Fruit fly (Drosophila melanogaster): Measurements from ENCODE around the gene GstD3.

The GstD3 gene

DNA sequence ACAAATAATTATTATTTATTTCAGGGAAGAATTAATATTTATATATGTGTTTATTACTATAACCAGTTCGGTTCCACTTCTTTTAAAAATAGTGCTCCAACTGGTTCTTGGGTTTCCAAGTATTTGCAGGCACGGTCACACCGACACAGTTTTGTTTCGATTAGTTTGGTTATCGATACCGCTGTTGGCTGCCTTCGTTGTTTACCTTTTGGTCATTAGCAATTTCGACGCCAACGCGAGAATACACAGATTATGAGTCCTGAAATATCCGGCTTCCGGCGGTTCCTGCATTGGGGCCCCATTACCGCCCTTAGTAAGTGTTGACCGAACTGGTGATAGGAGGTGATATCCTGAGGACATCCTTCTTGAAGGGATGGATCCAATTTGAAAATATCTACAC, 35.3 kb downstream of the GstD3 start, which contains the start of gene CG5196 (continued):
- TF ChIP-seq CG7372 (GFP tag; IDR thresholded peaks at IDR 0.05) (no peak), knrl (GFP tag; IDR thresholded peaks at IDR 0.05; ENCODE audit: partially characterized antibody) (peak; percentile 66), Dref (GFP tag; IDR thresholded peaks at IDR 0.05) (peak; percentile 93), CG14860 (GFP tag; IDR thresholded peaks at IDR 0.05; ENCODE audit: partially characterized antibody) (peak; percentile 27; the same call in 2 of the 3 replicates), CG7745 (tag; optimal IDR thresholded peaks at IDR 0.05) (no peak), CG33557 (GFP tag; optimal IDR thresholded peaks at IDR 0.05) (no peak), HLHmδ (GFP tag; optimal IDR thresholded peaks at IDR 0.05) (peak; percentile 49), CG34422 (GFP tag; IDR thresholded peaks at IDR 0.05) (peak; percentile 84; the same call in 2 of the 3 replicates), CG5245 (GFP tag; optimal IDR thresholded peaks at IDR 0.05) (no peak), CHES-1-like (GFP tag; optimal IDR thresholded peaks at IDR 0.05) (peak; percentile 40), Oaz (GFP tag; IDR thresholded peaks at IDR 0.05) (no peak), lilli (GFP tag; optimal IDR thresholded peaks at IDR 0.05) (peak; percentile 11), Deaf1 (tag; optimal IDR thresholded peaks at IDR 0.05) (no peak), CG6689 (GFP tag; IDR thresholded peaks at IDR 0.05) (no peak), CG15601 (tag; optimal IDR thresholded peaks at IDR 0.05) (no peak), Spps (tag; optimal IDR thresholded peaks at IDR 0.05) (no peak), en (GFP tag; optimal IDR thresholded peaks at IDR 0.05) (no peak), chn (GFP tag; optimal IDR thresholded peaks at IDR 0.05) (no peak), ro (GFP tag; IDR thresholded peaks at IDR 0.05) (no peak), CG18619 (GFP tag; optimal IDR thresholded peaks at IDR 0.05) (no peak), cg (GFP tag; optimal IDR thresholded peaks at IDR 0.05) (no peak), scrt (GFP tag; optimal IDR thresholded peaks at IDR 0.05) (no peak), Optix (GFP tag; IDR thresholded peaks at IDR 0.05) (no peak), CG9609 (GFP tag; optimal IDR thresholded peaks at IDR 0.05) (no peak), CG6791 (GFP tag; IDR thresholded peaks at IDR 0.05; ENCODE audit: partially characterized antibody) (peak; percentile 79), stc (GFP tag; IDR thresholded peaks at IDR 0.05) (0 out of 2 replicates have a peak, but pooled peaks have one; percentile 25), CG6254 (GFP tag; optimal IDR thresholded peaks at IDR 0.05) (no peak), ap (GFP tag; IDR thresholded peaks at IDR 0.05) (no peak), CG7928 (GFP tag; optimal IDR thresholded peaks at IDR 0.05) (peak; percentile 7), p53 (GFP tag; optimal IDR thresholded peaks at IDR 0.05) (no peak), TFAM (GFP tag; optimal IDR thresholded peaks at IDR 0.05) (no peak), CG31388 (GFP tag; optimal IDR thresholded peaks at IDR 0.05) (no peak), Drgx (GFP tag; IDR thresholded peaks at IDR 0.05) (no peak), CG10366 (GFP tag; IDR thresholded peaks at IDR 0.05) (no peak), Mad (GFP tag; optimal IDR thresholded peaks at IDR 0.05) (no peak), CG31365 (tag; optimal IDR thresholded peaks at IDR 0.05) (no peak), stwl (tag; optimal IDR thresholded peaks at IDR 0.05) (peak; percentile 94), kah (GFP tag; optimal IDR thresholded peaks at IDR 0.05) (peak; percentile 17), dati (GFP tag; IDR thresholded peaks at IDR 0.05) (no peak), CG7987 (GFP tag; optimal IDR thresholded peaks at IDR 0.05) (peak; percentile 25), sd (tag; optimal IDR thresholded peaks at IDR 0.05) (peak; percentile 30), CG13424 (tag; optimal IDR thresholded peaks at IDR 0.05) (peak; percentile 16), zf30C (GFP tag; optimal IDR thresholded peaks at IDR 0.05) (no peak), run (tag; optimal IDR thresholded peaks at IDR 0.05) (no peak), Scr (GFP tag; IDR thresholded peaks at IDR 0.05; ENCODE audit: partially characterized antibody) (peak; percentile 65), Neu2 (GFP tag; optimal IDR thresholded peaks at IDR 0.05; ENCODE audit: borderline replicate concordance) (no peak), CG43689 (GFP tag; IDR thresholded peaks at IDR 0.05) (no peak), CG8089 (GFP tag; optimal IDR thresholded peaks at IDR 0.05) (no peak), CG3407 (GFP tag; optimal IDR thresholded peaks at IDR 0.05) (no peak), CG12659 (GFP tag; optimal IDR thresholded peaks at IDR 0.05) (peak; percentile 78), so (GFP tag; IDR thresholded peaks at IDR 0.05) (0 out of 3 replicates have a peak, but pooled peaks have one; percentile 25)
